Worm (Caenorhabditis elegans): ENCODE data around the gene hog-1.
A peak's percentile ranks its signal among the peaks of the same experiment; 100 is the strongest.

hog-1 gene

ce11 chrX:5837035-5837434, 17.0 kb downstream of the hog-1 start:
- TF ChIP-seq ceh-24 (tag; optimal IDR thresholded peaks at IDR 0.05) = no peak
- peak; percentile 60 for TF ChIP-seq unc-55 (GFP tag; optimal IDR thresholded peaks at IDR 0.05)

ce11 chrX:5836527-5836926, 17.5 kb downstream of the hog-1 start:
- TF ChIP-seq dve-1 (tag; optimal IDR thresholded peaks at IDR 0.05) = no peak
- TF ChIP-seq sdc-2 (tag; optimal IDR thresholded peaks at IDR 0.05) = no peak
- TF ChIP-seq hlh-8 (tag; optimal IDR thresholded peaks at IDR 0.05) = no peak
- TF ChIP-seq F13H6.1 (tag; optimal IDR thresholded peaks at IDR 0.05) = no peak
- no peak for TF ChIP-seq pros-1 (tag; optimal IDR thresholded peaks at IDR 0.05)
- no peak for TF ChIP-seq pqm-1 (tag; optimal IDR thresholded peaks at IDR 0.05)
- TF ChIP-seq pag-3 (tag; optimal IDR thresholded peaks at IDR 0.05; ENCODE audit: borderline replicate concordance) = no peak
- no peak for TF ChIP-seq unc-42 (tag; optimal IDR thresholded peaks at IDR 0.05)
- no peak for TF ChIP-seq fkh-6 (tag; optimal IDR thresholded peaks at IDR 0.05)
- TF ChIP-seq fkh-10 (GFP tag; optimal IDR thresholded peaks at IDR 0.05) = no peak
- no peak for TF ChIP-seq hlh-13 (GFP tag; optimal IDR thresholded peaks at IDR 0.05)
- no peak for TF ChIP-seq nfya-1 (tag; optimal IDR thresholded peaks at IDR 0.05)
- TF ChIP-seq lim-6 (tag; optimal IDR thresholded peaks at IDR 0.05) = no peak

ce11 chrX:5834581-5835481, 19.2 kb downstream of the hog-1 start, which contains the start of gene F13D11.4:
Gene F13D11.4, minus strand, starts transcription at chrX:5834805.
- TF ChIP-seq lin-11 (tag; optimal IDR thresholded peaks at IDR 0.05) (no peak), unc-42 (tag; optimal IDR thresholded peaks at IDR 0.05) (no peak), pha-4 (tag; optimal IDR thresholded peaks at IDR 0.05) (no peak), ceh-34 (tag; optimal IDR thresholded peaks at IDR 0.05) (no peak), hlh-13 (GFP tag; optimal IDR thresholded peaks at IDR 0.05) (no peak)

ce11 chrX:5831827-5832226, 22.2 kb downstream of the hog-1 start:
- TF ChIP-seq syd-9 (tag; optimal IDR thresholded peaks at IDR 0.05) (no peak), elt-2 (tag; optimal IDR thresholded peaks at IDR 0.05) (peak; percentile 87)

- TF ChIP-seq ceh-19 (GFP tag; optimal IDR thresholded peaks at IDR 0.05) = no peak
- TF ChIP-seq rnt-1 (tag; optimal IDR thresholded peaks at IDR 0.05) = no peak
- TF ChIP-seq elt-4 (tag; optimal IDR thresholded peaks at IDR 0.05) = no peak
- TF ChIP-seq C08G9.2 (tag; optimal IDR thresholded peaks at IDR 0.05) = no peak
- no peak for TF ChIP-seq ceh-48 (tag; optimal IDR thresholded peaks at IDR 0.05)
- no peak for TF ChIP-seq zip-5 (tag; optimal IDR thresholded peaks at IDR 0.05)
- TF ChIP-seq unc-42 (tag; optimal IDR thresholded peaks at IDR 0.05) = no peak
- TF ChIP-seq ets-4 (tag; optimal IDR thresholded peaks at IDR 0.05) = no peak
- no peak for TF ChIP-seq ceh-9 (tag; optimal IDR thresholded peaks at IDR 0.05)
- TF ChIP-seq tbx-2 (tag; optimal IDR thresholded peaks at IDR 0.05) = no peak
- no peak for TF ChIP-seq sdc-2 (tag; optimal IDR thresholded peaks at IDR 0.05)
- no peak for TF ChIP-seq ceh-6 (GFP tag; optimal IDR thresholded peaks at IDR 0.05)
- no peak for TF ChIP-seq sox-4 (tag; optimal IDR thresholded peaks at IDR 0.05)
- no peak for TF ChIP-seq ref-2 (tag; optimal IDR thresholded peaks at IDR 0.05)
- TF ChIP-seq ztf-16 (tag; optimal IDR thresholded peaks at IDR 0.05) = no peak
- TF ChIP-seq ceh-34 (tag; optimal IDR thresholded peaks at IDR 0.05) = no peak
- no peak for TF ChIP-seq ceh-14 (tag; optimal IDR thresholded peaks at IDR 0.05)
- no peak for TF ChIP-seq ceh-45 (GFP tag; IDR thresholded peaks at IDR 0.05)
- no peak for TF ChIP-seq lim-6 (tag; optimal IDR thresholded peaks at IDR 0.05)
- no peak for TF ChIP-seq pat-9 (tag; optimal IDR thresholded peaks at IDR 0.05)
Measured at ce11 chrX:5829175-5829574, 24.9 kb downstream of the hog-1 start, which contains the start of gene acp-5. Gene acp-5, plus strand, starts transcription at chrX:5829435.
